Worm (Caenorhabditis elegans): ENCODE results near the gene C48B4.12.

Gene C48B4.12

ce11 chrIII:9582240-9582639 lies 14.9 kb upstream of the C48B4.12 start, which contains the start of gene C48B4.3:
C48B4.3 (minus strand) TSS chrIII:9582388.
- peak; percentile 59 for TF ChIP-seq elt-2 (tag; optimal IDR thresholded peaks at IDR 0.05)
- peak; percentile 65 for TF ChIP-seq pha-4 (tag; optimal IDR thresholded peaks at IDR 0.05)
- peak; percentile 42 for TF ChIP-seq jun-1 (tag; optimal IDR thresholded peaks at IDR 0.05)
- no peak for TF ChIP-seq nhr-11 (tag; optimal IDR thresholded peaks at IDR 0.05)
- no peak for TF ChIP-seq eor-1 (tag; optimal IDR thresholded peaks at IDR 0.05)
- peak; percentile 92 for TF ChIP-seq pqm-1 (tag; optimal IDR thresholded peaks at IDR 0.05)
- TF ChIP-seq ceh-16 (tag; optimal IDR thresholded peaks at IDR 0.05), result no peak

ce11 chrIII:9583224-9583623 lies 13.9 kb upstream of the C48B4.12 start:
- no peak for TF ChIP-seq ztf-11 (tag; optimal IDR thresholded peaks at IDR 0.05)
- no peak for TF ChIP-seq R02D3.7 (tag; optimal IDR thresholded peaks at IDR 0.05)
- no peak for TF ChIP-seq ztf-4 (tag; optimal IDR thresholded peaks at IDR 0.05)
- TF ChIP-seq nhr-67 (tag; optimal IDR thresholded peaks at IDR 0.05), result no peak
- TF ChIP-seq ama-1 (optimal IDR thresholded peaks at IDR 0.05), result no peak
- no peak for TF ChIP-seq sea-2 (GFP tag; optimal IDR thresholded peaks at IDR 0.05)
- no peak for TF ChIP-seq fkh-10 (GFP tag; optimal IDR thresholded peaks at IDR 0.05)
- TF ChIP-seq unc-62 (GFP tag; optimal IDR thresholded peaks at IDR 0.05), result no peak
- no peak for TF ChIP-seq ceh-9 (tag; optimal IDR thresholded peaks at IDR 0.05)
- no peak for TF ChIP-seq nhr-237 (tag; optimal IDR thresholded peaks at IDR 0.05)
- no peak for TF ChIP-seq nhr-23 (tag; optimal IDR thresholded peaks at IDR 0.05)
- TF ChIP-seq unc-39 (tag; optimal IDR thresholded peaks at IDR 0.05), result no peak
- no peak for TF ChIP-seq aly-2 (tag; optimal IDR thresholded peaks at IDR 0.05)
- no peak for TF ChIP-seq ceh-16 (tag; optimal IDR thresholded peaks at IDR 0.05)

ce11 chrIII:9585314-9585713 lies 11.8 kb upstream of the C48B4.12 start:
- TF ChIP-seq elt-2 (tag; optimal IDR thresholded peaks at IDR 0.05), result no peak
- no peak for TF ChIP-seq nhr-67 (tag; optimal IDR thresholded peaks at IDR 0.05)
- TF ChIP-seq nhr-43 (tag; optimal IDR thresholded peaks at IDR 0.05; ENCODE audit: poor library complexity, severe bottlenecking), result no peak
- no peak for TF ChIP-seq ama-1 (optimal IDR thresholded peaks at IDR 0.05)
- peak; percentile 67 for TF ChIP-seq fkh-10 (GFP tag; optimal IDR thresholded peaks at IDR 0.05)

ce11 chrIII:9590212-9590611 lies 6.9 kb upstream of the C48B4.12 start:
- peak; percentile 93 for TF ChIP-seq elt-2 (tag; optimal IDR thresholded peaks at IDR 0.05)
- TF ChIP-seq lin-15B (tag; optimal IDR thresholded peaks at IDR 0.05), result no peak
- no peak for TF ChIP-seq hmg-11 (tag; optimal IDR thresholded peaks at IDR 0.05)
- TF ChIP-seq R02D3.7 (tag; optimal IDR thresholded peaks at IDR 0.05), result no peak
- TF ChIP-seq pha-4 (tag; optimal IDR thresholded peaks at IDR 0.05), result peak; percentile 22
- no peak for TF ChIP-seq sea-2 (GFP tag; optimal IDR thresholded peaks at IDR 0.05)
- TF ChIP-seq jun-1 (tag; optimal IDR thresholded peaks at IDR 0.05), result peak; percentile 34
- TF ChIP-seq fkh-10 (GFP tag; optimal IDR thresholded peaks at IDR 0.05), result no peak
- no peak for TF ChIP-seq eor-1 (tag; optimal IDR thresholded peaks at IDR 0.05)
- TF ChIP-seq nhr-12 (tag; optimal IDR thresholded peaks at IDR 0.05), result no peak
- TF ChIP-seq nhr-28 (tag; optimal IDR thresholded peaks at IDR 0.05), result no peak
- TF ChIP-seq pqm-1 (tag; optimal IDR thresholded peaks at IDR 0.05), result peak; percentile 87
- TF ChIP-seq ZK546.5 (tag; optimal IDR thresholded peaks at IDR 0.05), result no peak

- TF ChIP-seq lsy-12 (tag; optimal IDR thresholded peaks at IDR 0.05) (no peak), elt-2 (tag; optimal IDR thresholded peaks at IDR 0.05) (peak; percentile 80), pqm-1 (tag; optimal IDR thresholded peaks at IDR 0.05) (peak; percentile 84), fkh-2 (tag; optimal IDR thresholded peaks at IDR 0.05) (no peak), jun-1 (tag; optimal IDR thresholded peaks at IDR 0.05) (peak; percentile 36)
Measured at ce11 chrIII:9592118-9592517, 5.0 kb upstream of the C48B4.12 start, which contains the start of gene acox-1.5. acox-1.5 (minus strand) TSS chrIII:9592192.

- TF ChIP-seq ztf-4 (tag; optimal IDR thresholded peaks at IDR 0.05) (no peak), nhr-237 (tag; optimal IDR thresholded peaks at IDR 0.05) (no peak), nhr-28 (tag; optimal IDR thresholded peaks at IDR 0.05) (no peak), sea-2 (GFP tag; optimal IDR thresholded peaks at IDR 0.05) (no peak), nfya-1 (tag; optimal IDR thresholded peaks at IDR 0.05; ENCODE audit: insufficient read depth) (no peak), hmg-11 (tag; optimal IDR thresholded peaks at IDR 0.05) (no peak), ceh-28 (tag; optimal IDR thresholded peaks at IDR 0.05) (no peak), tbx-2 (tag; optimal IDR thresholded peaks at IDR 0.05) (no peak), ceh-82 (tag; optimal IDR thresholded peaks at IDR 0.05) (no peak), fos-1 (tag; optimal IDR thresholded peaks at IDR 0.05) (no peak), ZK546.5 (tag; optimal IDR thresholded peaks at IDR 0.05) (no peak), mdl-1 (tag; optimal IDR thresholded peaks at IDR 0.05) (no peak), fkh-2 (tag; optimal IDR thresholded peaks at IDR 0.05) (no peak), ceh-9 (tag; optimal IDR thresholded peaks at IDR 0.05) (no peak), jun-1 (tag; optimal IDR thresholded peaks at IDR 0.05) (no peak), unc-39 (tag; optimal IDR thresholded peaks at IDR 0.05) (no peak), ceh-16 (tag; optimal IDR thresholded peaks at IDR 0.05) (no peak), nhr-25 (tag; optimal IDR thresholded peaks at IDR 0.05) (no peak)
Measured at ce11 chrIII:9595563-9595962, 1.6 kb upstream of the C48B4.12 start, which contains the start of gene rom-2. rom-2 (minus strand) TSS chrIII:9595663.
